Worm (Caenorhabditis elegans) whole organism, L1 larva: ENCODE measurements around the gene C09E8.1.

ENCODE experiments used
- C34B4.2 ChIP-seq: sonication (generic microtip); optimal IDR thresholded peaks from 2 replicates; lab custom pipeline; 2017; ENCODE audit warnings: mild to moderate bottlenecking, missing genetic modification characterization, missing compliant biosample characterization
- Y116A8C.19 ChIP-seq: sonication (generic microtip); optimal IDR thresholded peaks from 2 replicates; lab custom pipeline; 2016; ENCODE audit warnings: missing compliant biosample characterization, missing genetic modification characterization, borderline replicate concordance
- aha-1 ChIP-seq: fragments of 150-350 bp; optimal IDR thresholded peaks from 2 replicates; lab custom pipeline; 2014; ENCODE audit warnings: missing biosample characterization, missing genetic modification characterization
- aly-2 ChIP-seq: fragments of 150-350 bp; optimal IDR thresholded peaks from 2 replicates; lab custom pipeline; 2014; ENCODE audit warnings: missing biosample characterization, missing genetic modification characterization
- blmp-1 ChIP-seq: fragments of 150-350 bp; optimal IDR thresholded peaks from 2 replicates; lab custom pipeline; 2014; ENCODE audit warnings: missing biosample characterization, missing genetic modification characterization
- ceh-8 ChIP-seq: fragments of 200-800 bp; sonication (Bioruptor generic); optimal IDR thresholded peaks from 2 replicates; lab custom pipeline; 2018; ENCODE audit warnings: mild to moderate bottlenecking, missing genetic modification characterization, moderate library complexity, missing compliant biosample characterization
- ceh-88 ChIP-seq: fragments of 200-800 bp; sonication (Bioruptor generic); IDR thresholded peaks from 2 replicates; pipeline ENCODE4 v1.3.6; 2022; ENCODE audit warnings: missing genetic modification characterization, missing compliant biosample characterization
- ces-1 ChIP-seq: fragments of 150-350 bp; optimal IDR thresholded peaks from 2 replicates; lab custom pipeline; 2014; ENCODE audit warnings: missing biosample characterization, missing genetic modification reagents, missing genetic modification characterization
- dsc-1 ChIP-seq: sonication (generic microtip); optimal IDR thresholded peaks from 2 replicates; lab custom pipeline; 2016; ENCODE audit warnings: mild to moderate bottlenecking, missing genetic modification characterization, missing compliant biosample characterization
- efl-1 ChIP-seq, 4 experiments: fragments of 150-350 bp; optimal IDR thresholded peaks in 3 of 4; peaks in 1 of 4; 1 replicate in 1 of 4; 2 replicates in 3 of 4; lab custom pipeline; 2014; ENCODE audit warnings: missing biosample characterization in 2 of 4, missing genetic modification characterization in 2 of 4, missing genetic modification reagents in 2 of 4
- efl-3 ChIP-seq: fragments of 200-800 bp; sonication (Bioruptor generic); optimal IDR thresholded peaks from 2 replicates; lab custom pipeline; 2018; ENCODE audit warnings: mild to moderate bottlenecking, missing genetic modification characterization, missing compliant biosample characterization
- egl-13 ChIP-seq: sonication (generic microtip); optimal IDR thresholded peaks from 2 replicates; lab custom pipeline; 2016; ENCODE audit warnings: missing genotype, missing genetic modification reagents, missing genetic modification characterization, missing compliant biosample characterization
- egl-27 ChIP-seq, 2 experiments: fragments of 150-350 bp in 1 of 2; sonication (generic microtip); optimal IDR thresholded peaks; 3 replicates each; lab custom pipeline; 2017 to 2018; ENCODE audit warnings: missing biosample characterization in 2 of 2, missing genetic modification characterization in 2 of 2, missing genetic modification reagents in 2 of 2
- fkh-4 ChIP-seq: sonication (generic microtip); optimal IDR thresholded peaks from 2 replicates; lab custom pipeline; 2016; ENCODE audit warnings: missing compliant biosample characterization, missing genetic modification characterization, borderline replicate concordance
- fos-1 ChIP-seq: fragments of 150-350 bp; optimal IDR thresholded peaks from 2 replicates; lab custom pipeline; 2014; ENCODE audit warnings: missing biosample characterization, missing genetic modification characterization
- grh-1 ChIP-seq: fragments of 200-800 bp; sonication (Bioruptor generic); IDR thresholded peaks from 2 replicates; pipeline ENCODE4 v1.3.6; 2022; ENCODE audit warnings: missing genetic modification reagents, missing genetic modification characterization, missing compliant biosample characterization
- hlh-17 ChIP-seq: fragments of 200-800 bp; sonication (Bioruptor generic); optimal IDR thresholded peaks from 2 replicates; lab custom pipeline; 2018; ENCODE audit warnings: missing genetic modification characterization, mild to moderate bottlenecking, missing compliant biosample characterization, moderate library complexity, borderline replicate concordance
- hlh-4 ChIP-seq: sonication (generic microtip); optimal IDR thresholded peaks from 2 replicates; lab custom pipeline; 2016; ENCODE audit warnings: mild to moderate bottlenecking, missing genetic modification characterization, missing compliant biosample characterization
- hpl-2 ChIP-seq: fragments of 150-350 bp; optimal IDR thresholded peaks from 2 replicates; lab custom pipeline; 2014; ENCODE audit warnings: missing biosample characterization, missing genetic modification reagents, missing genetic modification characterization
- isw-1 ChIP-seq: fragments of 200-800 bp; sonication (Bioruptor generic); IDR thresholded peaks from 2 replicates; pipeline ENCODE4 v1.3.6; 2022; ENCODE audit warnings: missing genetic modification characterization, missing compliant biosample characterization
- jun-1 ChIP-seq: fragments of 150-350 bp; optimal IDR thresholded peaks from 2 replicates; lab custom pipeline; 2014; ENCODE audit warnings: missing biosample characterization, missing genetic modification reagents, missing genetic modification characterization
- lin-14 ChIP-seq: fragments of 200-800 bp; sonication (Bioruptor generic); optimal IDR thresholded peaks from 2 replicates; lab custom pipeline; 2018; ENCODE audit warnings: mild to moderate bottlenecking, missing genetic modification characterization, moderate library complexity, missing compliant biosample characterization
- lin-15B ChIP-seq: fragments of 150-350 bp; sonication (generic microtip); optimal IDR thresholded peaks from 3 replicates; lab custom pipeline; 2014; ENCODE audit warnings: missing biosample characterization, missing genetic modification characterization
- lin-35 ChIP-seq, 2 experiments: fragments of 150-350 bp; optimal IDR thresholded peaks; 2 replicates each; lab custom pipeline; 2014; ENCODE audit warnings: missing biosample characterization in 2 of 2, missing genetic modification characterization in 2 of 2, missing genetic modification reagents in 2 of 2
- lin-39 ChIP-seq: fragments of 150-350 bp; optimal IDR thresholded peaks from 2 replicates; lab custom pipeline; 2014; ENCODE audit warnings: missing biosample characterization, missing genetic modification reagents, missing genetic modification characterization
- lir-3 ChIP-seq: sonication (generic microtip); optimal IDR thresholded peaks from 2 replicates; lab custom pipeline; 2016; ENCODE audit warnings: mild to moderate bottlenecking, missing genetic modification characterization, moderate library complexity, missing compliant biosample characterization; ENCODE audit not compliant: poor library complexity
- mab-9 ChIP-seq: fragments of 200-800 bp; sonication (Bioruptor generic); IDR thresholded peaks from 2 replicates; pipeline ENCODE4 v1.3.6; 2022; ENCODE audit warnings: missing genetic modification reagents, missing genetic modification characterization, missing compliant biosample characterization
- mdl-1 ChIP-seq, 2 experiments: fragments of 150-350 bp; optimal IDR thresholded peaks; 2 replicates each; lab custom pipeline; 2014 to 2017; ENCODE audit warnings: missing biosample characterization in 2 of 2, missing genetic modification characterization in 2 of 2, inconsistent platforms in 1 of 2
- mep-1 ChIP-seq: fragments of 150-350 bp; optimal IDR thresholded peaks from 2 replicates; lab custom pipeline; 2014; ENCODE audit warnings: missing biosample characterization, missing genetic modification characterization
- nhr-11 ChIP-seq: fragments of 150-350 bp; optimal IDR thresholded peaks from 2 replicates; lab custom pipeline; 2014; ENCODE audit warnings: missing biosample characterization, missing genetic modification characterization
- nhr-19 ChIP-seq: fragments of 200-800 bp; sonication (Bioruptor generic); conservative IDR thresholded peaks from 2 replicates; pipeline ENCODE4 v1.3.6; 2022; ENCODE audit warnings: missing genetic modification characterization, missing compliant biosample characterization
- nhr-20 ChIP-seq: sonication (generic microtip); optimal IDR thresholded peaks from 2 replicates; lab custom pipeline; 2016; ENCODE audit warnings: mild to moderate bottlenecking, missing genetic modification characterization, missing compliant biosample characterization
- nhr-237 ChIP-seq: fragments of 150-350 bp; optimal IDR thresholded peaks from 2 replicates; lab custom pipeline; 2014; ENCODE audit warnings: missing biosample characterization, missing genetic modification characterization
- nhr-28 ChIP-seq: fragments of 150-350 bp; optimal IDR thresholded peaks from 2 replicates; lab custom pipeline; 2014; ENCODE audit warnings: missing biosample characterization, missing genetic modification characterization
- nhr-47 ChIP-seq: sonication (generic microtip); optimal IDR thresholded peaks from 2 replicates; lab custom pipeline; 2016; ENCODE audit warnings: mild to moderate bottlenecking, missing genetic modification characterization, moderate library complexity, missing compliant biosample characterization
- nhr-76 ChIP-seq: sonication (generic microtip); optimal IDR thresholded peaks from 2 replicates; lab custom pipeline; 2017; ENCODE audit warnings: missing biosample characterization, missing genetic modification characterization
- nhr-84 ChIP-seq: sonication (generic microtip); optimal IDR thresholded peaks from 2 replicates; lab custom pipeline; 2017; ENCODE audit warnings: missing biosample characterization, missing genetic modification characterization
- nhr-85 ChIP-seq: sonication (generic microtip); peaks from one replicate; lab custom pipeline; 2016; ENCODE audit warnings: missing genetic modification characterization, inconsistent platforms, missing compliant biosample characterization
- nhr-90 ChIP-seq: sonication (generic microtip); optimal IDR thresholded peaks from 2 replicates; lab custom pipeline; 2016; ENCODE audit warnings: mild to moderate bottlenecking, missing genetic modification characterization, missing compliant biosample characterization; ENCODE audit not compliant: poor library complexity
- rnt-1 ChIP-seq: sonication (generic microtip); optimal IDR thresholded peaks from 2 replicates; lab custom pipeline; 2016; ENCODE audit warnings: mild to moderate bottlenecking, missing genetic modification characterization, moderate library complexity, missing compliant biosample characterization
- snpc-4 ChIP-seq: fragments of 150-350 bp; optimal IDR thresholded peaks from 2 replicates; lab custom pipeline; 2014; ENCODE audit warnings: missing biosample characterization, missing genetic modification characterization
- snu-23 ChIP-seq: sonication (generic microtip); optimal IDR thresholded peaks from 2 replicates; lab custom pipeline; 2016; ENCODE audit warnings: missing genetic modification characterization, missing compliant biosample characterization
- sox-4 ChIP-seq: sonication (generic microtip); optimal IDR thresholded peaks from 2 replicates; lab custom pipeline; 2016; ENCODE audit warnings: missing genetic modification characterization, missing compliant biosample characterization
- tbx-2 ChIP-seq: sonication (generic microtip); optimal IDR thresholded peaks from 2 replicates; lab custom pipeline; 2016; ENCODE audit warnings: missing genetic modification characterization, missing compliant biosample characterization
- tlp-1 ChIP-seq: fragments of 150-350 bp; optimal IDR thresholded peaks from 2 replicates; lab custom pipeline; 2014; ENCODE audit warnings: missing biosample characterization, missing genetic modification characterization
- unc-30 ChIP-seq: sonication (generic microtip); optimal IDR thresholded peaks from 2 replicates; lab custom pipeline; 2017; ENCODE audit warnings: missing biosample characterization, missing genetic modification characterization
- unc-62 ChIP-seq: fragments of 150-350 bp; optimal IDR thresholded peaks from 2 replicates; lab custom pipeline; 2014; ENCODE audit warnings: missing biosample characterization, missing genetic modification reagents, missing genetic modification characterization
- unc-86 ChIP-seq: sonication (generic microtip); optimal IDR thresholded peaks from 2 replicates; lab custom pipeline; 2016; ENCODE audit warnings: missing genetic modification characterization, missing compliant biosample characterization
- unc-98 ChIP-seq: fragments of 200-800 bp; sonication (Bioruptor generic); IDR thresholded peaks from 2 replicates; pipeline ENCODE4 v1.3.6; 2022; ENCODE audit warnings: missing genetic modification characterization, missing compliant biosample characterization
- vab-15 ChIP-seq: sonication (generic microtip); optimal IDR thresholded peaks from 2 replicates; lab custom pipeline; 2017; ENCODE audit warnings: missing genotype, mild to moderate bottlenecking, missing genetic modification characterization, missing compliant biosample characterization
- zag-1 ChIP-seq: fragments of 150-350 bp; optimal IDR thresholded peaks from 2 replicates; lab custom pipeline; 2014; ENCODE audit warnings: missing biosample characterization, missing genetic modification characterization
- zip-4 ChIP-seq: fragments of 200-800 bp; sonication (Bioruptor generic); optimal IDR thresholded peaks from 2 replicates; lab custom pipeline; 2018; ENCODE audit warnings: mild to moderate bottlenecking, missing genetic modification characterization, moderate library complexity, missing compliant biosample characterization
- ztf-11 ChIP-seq, 2 experiments: sonication (generic microtip); optimal IDR thresholded peaks; 2 replicates each; lab custom pipeline; 2016 to 2017; ENCODE audit warnings: missing genetic modification characterization in 2 of 2, missing biosample characterization in 1 of 2, missing compliant biosample characterization in 1 of 2

C09E8.1 gene

DNA sequence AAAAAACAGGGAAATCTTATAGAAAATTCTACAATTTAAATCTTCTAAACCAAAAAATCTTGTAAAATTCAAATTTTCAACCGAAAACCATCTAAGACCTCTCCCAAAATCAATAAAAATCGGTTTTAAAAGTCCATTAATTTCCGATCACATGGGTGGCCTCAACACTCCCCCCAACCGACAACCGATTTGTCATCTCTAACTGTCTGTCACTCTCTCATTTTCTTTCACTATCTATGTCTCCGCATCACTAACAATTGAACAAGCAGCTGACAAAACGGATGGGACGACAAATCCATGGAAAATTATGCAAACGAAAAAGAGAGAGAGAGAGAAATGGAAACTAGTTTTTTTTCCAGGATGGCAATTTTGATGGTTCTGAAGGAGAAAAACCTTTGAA lies 46.7 kb downstream of the C09E8.1 start (continued):
- peak; percentile 83 for TF ChIP-seq nhr-85 (tag; lab: Kevin White, UChicago)
- no peak for TF ChIP-seq nhr-84 (tag; lab: Kevin White, UChicago)
- no peak for TF ChIP-seq unc-98 (GFP tag; lab: Robert Waterston, UW)
- peak in 1 of 2 experiments; percentile 4 for TF ChIP-seq ztf-11 (tag; optimal IDR thresholded peaks at IDR 0.05; lab: Kevin White, UChicago)
- peak; percentile 87 for TF ChIP-seq mep-1
- TF ChIP-seq ceh-8: no peak
- TF ChIP-seq lin-14 (GFP tag; lab: Kevin White, UChicago): peak; percentile 94
- no peak for TF ChIP-seq egl-27 (tag; optimal IDR thresholded peaks at IDR 0.05; lab: Kevin White, UChicago)
- TF ChIP-seq mdl-1 (tag; optimal IDR thresholded peaks at IDR 0.05; lab: Kevin White, UChicago): peak in 1 of 2 experiments; percentile 81
- no peak for TF ChIP-seq vab-15 (tag; lab: Kevin White, UChicago)
- no peak for TF ChIP-seq egl-13 (tag; lab: Kevin White, UChicago)
- TF ChIP-seq rnt-1: peak; percentile 80
- no peak for TF ChIP-seq fos-1
- TF ChIP-seq nhr-47 (tag; lab: Kevin White, UChicago): peak; percentile 40
- peak; percentile 82 for TF ChIP-seq snu-23 (GFP tag; lab: Kevin White, UChicago)
- TF ChIP-seq lir-3 (tag; lab: Kevin White, UChicago): peak; percentile 8
- TF ChIP-seq dsc-1 (tag; lab: Kevin White, UChicago): peak; percentile 21
- TF ChIP-seq aly-2 (tag; lab: Kevin White, UChicago): no peak
- no peak for TF ChIP-seq nhr-28 (tag; lab: Kevin White, UChicago)
- TF ChIP-seq aha-1 (tag; lab: Kevin White, UChicago): no peak
- no peak for TF ChIP-seq nhr-237 (tag; lab: Kevin White, UChicago)
- TF ChIP-seq efl-3 (GFP tag; lab: Kevin White, UChicago): no peak
- no peak for TF ChIP-seq zip-4
- TF ChIP-seq efl-1 (optimal IDR thresholded peaks at IDR 0.05; lab: Kevin White, UChicago): peak; percentile 61 to 68
- TF ChIP-seq efl-1 (GFP tag; optimal IDR thresholded peaks at IDR 0.05 in 1 of 2; lab: Kevin White, UChicago): peak; percentile 53 to 81
- TF ChIP-seq tlp-1 (tag; lab: Kevin White, UChicago): no peak
- no peak for TF ChIP-seq hlh-4 (tag; lab: Kevin White, UChicago)
- TF ChIP-seq lin-39: peak; percentile 88
- TF ChIP-seq unc-30: no peak
- no peak for TF ChIP-seq nhr-90 (tag; lab: Kevin White, UChicago)
- TF ChIP-seq sox-4 (tag; lab: Kevin White, UChicago): no peak
- peak; percentile 70 for TF ChIP-seq blmp-1 (tag; lab: Kevin White, UChicago)
- TF ChIP-seq hlh-17 (GFP tag; lab: Kevin White, UChicago): no peak
- no peak for TF ChIP-seq nhr-19 (GFP tag; lab: Robert Waterston, UW)
- peak; percentile 64 for TF ChIP-seq snpc-4 (tag; lab: Kevin White, UChicago)
- no peak for TF ChIP-seq lin-15B (tag; lab: Kevin White, UChicago)
- TF ChIP-seq nhr-20 (tag; lab: Kevin White, UChicago): peak; percentile 65
- TF ChIP-seq zag-1 (tag; lab: Kevin White, UChicago): no peak
- TF ChIP-seq fkh-4 (tag; lab: Kevin White, UChicago): no peak
- TF ChIP-seq lin-35 (GFP tag; optimal IDR thresholded peaks at IDR 0.05; lab: Kevin White, UChicago): peak; percentile 48 to 63
- TF ChIP-seq nhr-11 (tag; lab: Kevin White, UChicago): peak; percentile 26
- peak; percentile 33 for TF ChIP-seq unc-86 (tag; lab: Kevin White, UChicago)
- peak; percentile 66 for TF ChIP-seq tbx-2 (tag; lab: Kevin White, UChicago)
- no peak for TF ChIP-seq nhr-76 (tag; lab: Kevin White, UChicago)
- TF ChIP-seq ces-1 (GFP tag; lab: Kevin White, UChicago): no peak
- TF ChIP-seq jun-1 (tag; lab: Kevin White, UChicago): no peak
- TF ChIP-seq Y116A8C.19 (tag; lab: Kevin White, UChicago): no peak
- TF ChIP-seq mab-9: no peak
- TF ChIP-seq isw-1 (GFP tag; lab: Robert Waterston, UW): peak; percentile 22
- TF ChIP-seq grh-1 (GFP tag; lab: Robert Waterston, UW): peak; percentile 47; the same call in 1 of the 2 replicates
- TF ChIP-seq ceh-88 (GFP tag; lab: Robert Waterston, UW): no peak
- no peak for TF ChIP-seq unc-62 (GFP tag; lab: Kevin White, UChicago)
- no peak for TF ChIP-seq C34B4.2 (tag; lab: Kevin White, UChicago)
- TF ChIP-seq hpl-2 (GFP tag; lab: Kevin White, UChicago): no peak
